Fruit fly (Drosophila melanogaster): ENCODE data around the gene CG4793.

The CG4793 gene

dm6 chr2L:15909826-15910225 lies 13.4 kb upstream of the CG4793 start (continued):
- TF ChIP-seq pzg (GFP tag; optimal IDR thresholded peaks at IDR 0.05) (no peak), Side (GFP tag; optimal IDR thresholded peaks at IDR 0.05) (no peak), stwl (tag; optimal IDR thresholded peaks at IDR 0.05) (no peak), Sox102F (GFP tag; optimal IDR thresholded peaks at IDR 0.05) (no peak), NfI (GFP tag; optimal IDR thresholded peaks at IDR 0.05) (peak; percentile 33), CG6175 (GFP tag; IDR thresholded peaks at IDR 0.05) (no peak), Max (GFP tag; optimal IDR thresholded peaks at IDR 0.05) (no peak), tup (GFP tag; optimal IDR thresholded peaks at IDR 0.05) (no peak), sens (GFP tag) (peak; percentile 85), Lhr (GFP tag; optimal IDR thresholded peaks at IDR 0.05) (no peak), da (GFP tag; optimal IDR thresholded peaks at IDR 0.05) (no peak), run (tag; optimal IDR thresholded peaks at IDR 0.05) (no peak), B-H2 (GFP tag; optimal IDR thresholded peaks at IDR 0.05) (peak; percentile 66), CG2129 (GFP tag; IDR thresholded peaks at IDR 0.05; ENCODE audit: partially characterized antibody) (no peak), croc (GFP tag; conservative IDR thresholded peaks at IDR 0.05) (no peak), CG17829 (tag; optimal IDR thresholded peaks at IDR 0.05) (no peak), Camta (GFP tag; optimal IDR thresholded peaks at IDR 0.05) (no peak), CG12155 (GFP tag; optimal IDR thresholded peaks at IDR 0.05) (no peak), esg (GFP tag; conservative IDR thresholded peaks at IDR 0.05) (no peak), CG18764 (GFP tag; optimal IDR thresholded peaks at IDR 0.05) (no peak), lbe (GFP tag; optimal IDR thresholded peaks at IDR 0.05) (no peak), mirr (GFP tag; optimal IDR thresholded peaks at IDR 0.05) (peak; percentile 91), schlank (tag; optimal IDR thresholded peaks at IDR 0.05) (peak; percentile 15), Opbp (GFP tag; IDR thresholded peaks at IDR 0.05; ENCODE audit: partially characterized antibody) (peak; percentile 50; the same call in 1 of the 3 replicates), Dip2 (GFP tag; IDR thresholded peaks at IDR 0.05) (no peak), CG31224 (GFP tag; IDR thresholded peaks at IDR 0.05) (peak; percentile 99), NC2β (GFP tag; optimal IDR thresholded peaks at IDR 0.05) (no peak), phol (tag; optimal IDR thresholded peaks at IDR 0.05) (no peak), CG8089 (GFP tag; optimal IDR thresholded peaks at IDR 0.05) (no peak), CG3838 (GFP tag; optimal IDR thresholded peaks at IDR 0.05) (no peak), nau (GFP tag; optimal IDR thresholded peaks at IDR 0.05) (no peak), wek (GFP tag; optimal IDR thresholded peaks at IDR 0.05) (no peak), E2f2 (GFP tag; IDR thresholded peaks at IDR 0.05) (no peak), CG30431 (GFP tag; optimal IDR thresholded peaks at IDR 0.05) (no peak), CG4424 (GFP tag; optimal IDR thresholded peaks at IDR 0.05) (no peak), CG4404 (GFP tag; IDR thresholded peaks at IDR 0.05) (no peak), mld (GFP tag; IDR thresholded peaks at IDR 0.05; ENCODE audit: partially characterized antibody) (no peak), Bdp1 (GFP tag; optimal IDR thresholded peaks at IDR 0.05) (no peak), CG2875 (GFP tag; optimal IDR thresholded peaks at IDR 0.05) (no peak), ase (GFP tag; IDR thresholded peaks at IDR 0.05) (0 out of 3 replicates have a peak, but pooled peaks have one; percentile 38), MTF-1 (GFP tag; optimal IDR thresholded peaks at IDR 0.05; ENCODE audit: borderline replicate concordance) (no peak), chif (GFP tag; optimal IDR thresholded peaks at IDR 0.05) (no peak), eve (GFP tag; optimal IDR thresholded peaks at IDR 0.05) (no peak), Bteb2 (GFP tag; optimal IDR thresholded peaks at IDR 0.05) (no peak), Fer3 (tag; optimal IDR thresholded peaks at IDR 0.05) (no peak), Optix (GFP tag; IDR thresholded peaks at IDR 0.05) (no peak), H15 (GFP tag; IDR thresholded peaks at IDR 0.05) (no peak), gt (GFP tag; IDR thresholded peaks at IDR 0.05) (no peak), CG6689 (GFP tag; IDR thresholded peaks at IDR 0.05) (no peak), CG15479 (GFP tag; optimal IDR thresholded peaks at IDR 0.05) (no peak), zen (tag; optimal IDR thresholded peaks at IDR 0.05) (no peak), Med (GFP tag) (peak; percentile 88)

Measured in whole organism, embryonic.